Worm (Caenorhabditis elegans): ENCODE data around the gene irld-1.
"Not testable (repeated sequence)": the region's sequence is repeated elsewhere in the genome, so short reads cannot be mapped to it uniquely, and the experiment has no call there.

DNA sequence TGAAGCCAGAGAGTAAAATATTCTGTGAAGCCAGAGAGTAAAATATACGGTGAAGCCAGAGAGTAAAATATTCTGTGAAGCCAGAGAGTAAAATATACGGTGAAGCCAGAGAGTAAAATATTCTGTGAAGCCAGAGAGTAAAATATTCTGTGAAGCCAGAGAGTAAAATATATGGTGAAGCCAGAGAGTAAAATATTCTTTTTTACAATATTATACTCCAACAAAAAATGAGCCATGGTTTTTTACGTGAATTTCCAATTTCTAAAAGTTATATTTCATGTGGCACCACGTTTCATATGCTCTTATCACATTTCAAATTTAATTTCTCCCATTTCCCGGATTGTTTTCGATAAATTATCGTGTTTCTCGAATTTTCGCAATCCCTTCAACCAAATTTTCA is at the start of gene irld-1:
- not testable (repeated sequence) for TF ChIP-seq nhr-11, nhr-77, R02D3.7, hlh-11 (tag; optimal IDR thresholded peaks at IDR 0.05)

Measured in whole organism, L4 larva.